Fruit fly (Drosophila melanogaster) whole organism, embryonic: ENCODE results near the gene mst.

ENCODE experiments used
- Atf3 ChIP-seq: fragments of 200-800 bp; sonication (Bioruptor generic); optimal IDR thresholded peaks from 3 replicates; lab custom pipeline; 2016; ENCODE audit warnings: missing biosample characterization, missing genetic modification characterization
- CG1024 ChIP-seq: fragments of 200-800 bp; sonication (Bioruptor generic); IDR thresholded peaks from 2 replicates; pipeline ENCODE4 v1.3.6; 2022; ENCODE audit warnings: missing biosample characterization, missing genetic modification characterization
- CG10366 ChIP-seq: fragments of 200-800 bp; sonication (Bioruptor generic); IDR thresholded peaks from 2 replicates; pipeline ENCODE4 v1.3.6; 2022; ENCODE audit warnings: missing biosample characterization, missing genetic modification characterization
- CG10979 ChIP-seq: fragments of 200-800 bp; sonication (Bioruptor generic); optimal IDR thresholded peaks from 2 replicates; lab custom pipeline; 2018; ENCODE audit warnings: missing biosample characterization, mild to moderate bottlenecking, missing genetic modification characterization, moderate library complexity
- CG11247 ChIP-seq: fragments of 200-800 bp; sonication (Bioruptor generic); IDR thresholded peaks from 2 replicates; pipeline ENCODE4 v1.3.6; 2022; ENCODE audit warnings: missing biosample characterization, missing genetic modification characterization
- CG16815 ChIP-seq: fragments of 200-800 bp; sonication (Bioruptor generic); optimal IDR thresholded peaks from 3 replicates; lab custom pipeline; 2017; ENCODE audit warnings: missing biosample characterization, mild to moderate bottlenecking, missing genetic modification characterization
- CG2116 ChIP-seq: fragments of 200-800 bp; sonication (Bioruptor generic); optimal IDR thresholded peaks from 3 replicates; lab custom pipeline; 2018; ENCODE audit warnings: missing biosample characterization, mild to moderate bottlenecking, missing genetic modification characterization
- CG31388 ChIP-seq: fragments of 200-800 bp; sonication (Bioruptor generic); optimal IDR thresholded peaks from 2 replicates; lab custom pipeline; 2016; ENCODE audit warnings: missing biosample characterization, missing genetic modification characterization
- CG4820 ChIP-seq: fragments of 200-800 bp; sonication (Bioruptor generic); optimal IDR thresholded peaks from 3 replicates; lab custom pipeline; 2016; ENCODE audit warnings: missing biosample characterization, missing genetic modification characterization
- CG6175 ChIP-seq: fragments of 200-800 bp; sonication (Bioruptor generic); IDR thresholded peaks from 3 replicates; pipeline ENCODE4 v1.3.6; 2022; ENCODE audit warnings: missing biosample characterization, missing genetic modification characterization
- CG6854 ChIP-seq: fragments of 200-800 bp; sonication (Bioruptor generic); optimal IDR thresholded peaks from 3 replicates; lab custom pipeline; 2017; ENCODE audit warnings: missing biosample characterization, mild to moderate bottlenecking, missing genetic modification characterization
- CG8281 ChIP-seq: fragments of 200-800 bp; sonication (Bioruptor generic); optimal IDR thresholded peaks from 2 replicates; lab custom pipeline; 2018; ENCODE audit warnings: missing biosample characterization, mild to moderate bottlenecking, missing genetic modification characterization, moderate library complexity
- CG9215 ChIP-seq: fragments of 200-800 bp; sonication (Bioruptor generic); IDR thresholded peaks from 2 replicates; pipeline ENCODE4 v1.3.6; 2022; ENCODE audit warnings: missing biosample characterization, missing genetic modification characterization
- Dad ChIP-seq: fragments of 200-800 bp; sonication (Bioruptor generic); optimal IDR thresholded peaks from 3 replicates; lab custom pipeline; 2016; ENCODE audit warnings: missing biosample characterization, missing genetic modification characterization
- Dip2 ChIP-seq: fragments of 200-800 bp; sonication (Bioruptor generic); IDR thresholded peaks from 2 replicates; pipeline ENCODE4 v1.3.6; 2022; ENCODE audit warnings: missing biosample characterization, missing genetic modification characterization
- Ets97D ChIP-seq: fragments of 200-800 bp; sonication (Bioruptor generic); optimal IDR thresholded peaks from 3 replicates; lab custom pipeline; 2016; ENCODE audit warnings: missing biosample characterization, missing genetic modification characterization
- Fer1 ChIP-seq: fragments of 200-800 bp; sonication (Bioruptor generic); optimal IDR thresholded peaks from 2 replicates; lab custom pipeline; 2017; ENCODE audit warnings: missing biosample characterization, mild to moderate bottlenecking, missing genetic modification characterization
- Hsf ChIP-seq: fragments of 200-800 bp; sonication (Bioruptor generic); optimal IDR thresholded peaks from 3 replicates; lab custom pipeline; 2016; ENCODE audit warnings: missing biosample characterization, missing genetic modification characterization
- Mrtf ChIP-seq: fragments of 200-800 bp; sonication (Bioruptor generic); IDR thresholded peaks from 3 replicates; pipeline ENCODE4 v1.3.6; 2022; ENCODE audit warnings: missing biosample characterization, missing genetic modification characterization
- Nf-YA ChIP-seq: fragments of 200-800 bp; sonication (Bioruptor generic); IDR thresholded peaks from 2 replicates; pipeline ENCODE4 v1.3.6; 2022; ENCODE audit warnings: missing biosample characterization, missing genetic modification characterization
- Sry-β ChIP-seq: fragments of 200-800 bp; sonication (Bioruptor generic); optimal IDR thresholded peaks from 2 replicates; lab custom pipeline; 2018; ENCODE audit warnings: missing biosample characterization, mild to moderate bottlenecking, missing genetic modification characterization, moderate library complexity
- Tbp ChIP-seq: fragments of >200 bp; optimal IDR thresholded peaks from 2 replicates; lab custom pipeline; 2018; ENCODE audit warnings: missing biosample characterization, missing genetic modification characterization
- Xrp1 ChIP-seq: fragments of 200-800 bp; sonication (Bioruptor generic); IDR thresholded peaks from 2 replicates; pipeline ENCODE4 v1.3.6; 2022; ENCODE audit warnings: missing biosample characterization, missing genetic modification characterization
- ab ChIP-seq: fragments of 200-800 bp; sonication (Bioruptor generic); optimal IDR thresholded peaks from 2 replicates; lab custom pipeline; 2016; ENCODE audit warnings: missing biosample characterization, missing genetic modification characterization
- al ChIP-seq: fragments of 200-800 bp; sonication (Bioruptor generic); IDR thresholded peaks from 2 replicates; pipeline ENCODE4 v1.3.6; 2022; ENCODE audit warnings: missing biosample characterization, missing genetic modification characterization
- ato ChIP-seq: fragments of 200-800 bp; sonication (Bioruptor generic); IDR thresholded peaks from 2 replicates; pipeline ENCODE4 v1.3.6; 2022; ENCODE audit warnings: missing biosample characterization, missing genetic modification characterization; ENCODE audit not compliant: partially characterized antibody
- az2 ChIP-seq: fragments of 200-800 bp; sonication (Bioruptor generic); optimal IDR thresholded peaks from 3 replicates; lab custom pipeline; 2016; ENCODE audit warnings: missing biosample characterization, missing genetic modification characterization
- bsh ChIP-seq, 2 experiments: fragments of 200-800 bp; sonication (Bioruptor generic); optimal IDR thresholded peaks; 2 replicates each; lab custom pipeline; 2017 to 2018; ENCODE audit warnings: mild to moderate bottlenecking in 2 of 2, missing biosample characterization in 2 of 2, missing genetic modification characterization in 2 of 2, moderate library complexity in 1 of 2
- cato ChIP-seq: fragments of 200-800 bp; sonication (Bioruptor generic); optimal IDR thresholded peaks from 2 replicates; lab custom pipeline; 2016; ENCODE audit warnings: missing biosample characterization, missing genetic modification characterization, borderline replicate concordance
- croc ChIP-seq: fragments of 200-800 bp; sonication (Bioruptor generic); conservative IDR thresholded peaks from 3 replicates; pipeline ENCODE4 v1.3.6; 2022; ENCODE audit warnings: missing biosample characterization, missing genetic modification characterization
- da ChIP-seq: fragments of 200-800 bp; sonication (Bioruptor generic); optimal IDR thresholded peaks from 2 replicates; lab custom pipeline; 2016; ENCODE audit warnings: missing biosample characterization, missing genetic modification characterization
- dm ChIP-seq: fragments of 200-800 bp; sonication (Bioruptor generic); optimal IDR thresholded peaks from 3 replicates; lab custom pipeline; 2016; ENCODE audit warnings: missing biosample characterization, missing genetic modification characterization
- dmrt99B ChIP-seq: fragments of 200-800 bp; sonication (Bioruptor generic); optimal IDR thresholded peaks from 2 replicates; lab custom pipeline; 2018; ENCODE audit warnings: missing biosample characterization, mild to moderate bottlenecking, missing genetic modification characterization, moderate library complexity
- ems ChIP-seq: fragments of 200-800 bp; sonication (Bioruptor generic); optimal IDR thresholded peaks from 3 replicates; lab custom pipeline; 2016; ENCODE audit warnings: missing biosample characterization, missing genetic modification characterization
- fd102C ChIP-seq: fragments of 200-800 bp; sonication (Bioruptor generic); optimal IDR thresholded peaks from 2 replicates; lab custom pipeline; 2018; ENCODE audit warnings: missing biosample characterization, mild to moderate bottlenecking, missing genetic modification characterization, moderate library complexity
- fru ChIP-seq: fragments of >200 bp; optimal IDR thresholded peaks from 2 replicates; lab custom pipeline; 2017
- fu2 ChIP-seq: fragments of 200-800 bp; sonication (Bioruptor generic); optimal IDR thresholded peaks from 2 replicates; lab custom pipeline; 2016; ENCODE audit warnings: missing biosample characterization, missing genetic modification characterization
- gsb ChIP-seq: fragments of 200-800 bp; sonication (Bioruptor generic); IDR thresholded peaks from 2 replicates; pipeline ENCODE4 v1.3.6; 2022; ENCODE audit warnings: missing biosample characterization, missing genetic modification characterization
- lmd ChIP-seq: fragments of 200-800 bp; sonication (Bioruptor generic); IDR thresholded peaks from 2 replicates; pipeline ENCODE4 v1.3.6; 2022; ENCODE audit warnings: missing biosample characterization, missing genetic modification characterization
- lola ChIP-seq, 3 experiments: fragments of >200 bp in 2 of 3; fragments of 200-800 bp in 1 of 3; sonication (Bioruptor generic) in 1 of 3; optimal IDR thresholded peaks; 2 replicates each; lab custom pipeline; 2017 to 2019; ENCODE audit warnings: missing biosample characterization in 3 of 3, missing genetic modification characterization in 3 of 3, mild to moderate bottlenecking in 1 of 3, moderate library complexity in 1 of 3
- nmo ChIP-seq: fragments of 200-800 bp; sonication (Bioruptor generic); optimal IDR thresholded peaks from 2 replicates; lab custom pipeline; 2018; ENCODE audit warnings: missing biosample characterization, mild to moderate bottlenecking, missing genetic modification characterization, moderate library complexity
- row ChIP-seq: fragments of 200-800 bp; sonication (Bioruptor generic); IDR thresholded peaks from 3 replicates; pipeline ENCODE4 v1.3.6; 2022; ENCODE audit warnings: missing biosample characterization, missing genetic modification characterization
- sc ChIP-seq, 3 experiments: fragments of >200 bp in 2 of 3; fragments of 200-800 bp in 1 of 3; sonication (Bioruptor generic) in 1 of 3; optimal IDR thresholded peaks; 2 replicates in 2 of 3; 3 replicates in 1 of 3; lab custom pipeline; 2017; ENCODE audit warnings: mild to moderate bottlenecking in 1 of 3, missing biosample characterization in 1 of 3, missing genetic modification characterization in 1 of 3, missing genetic modification reagents in 1 of 3
- sd ChIP-seq: fragments of 200-800 bp; sonication (Bioruptor generic); optimal IDR thresholded peaks from 3 replicates; lab custom pipeline; 2018; ENCODE audit warnings: missing biosample characterization, mild to moderate bottlenecking, missing genetic modification characterization, moderate library complexity
- sr ChIP-seq: fragments of 200-800 bp; sonication (Bioruptor generic); IDR thresholded peaks from 3 replicates; pipeline ENCODE4 v1.3.6; 2022; ENCODE audit warnings: missing biosample characterization, missing genetic modification characterization
- stwl ChIP-seq: fragments of 200-800 bp; sonication (Bioruptor generic); optimal IDR thresholded peaks from 3 replicates; lab custom pipeline; 2018; ENCODE audit warnings: missing biosample characterization, mild to moderate bottlenecking, missing genetic modification characterization, moderate library complexity
- tin ChIP-seq: fragments of 200-800 bp; sonication (Bioruptor generic); optimal IDR thresholded peaks from 3 replicates; lab custom pipeline; 2016; ENCODE audit warnings: missing biosample characterization, missing genetic modification characterization
- toy ChIP-seq: fragments of 200-800 bp; sonication (Bioruptor generic); IDR thresholded peaks from 2 replicates; pipeline ENCODE4 v1.3.6; 2022; ENCODE audit warnings: missing biosample characterization, missing genetic modification characterization
- vfl ChIP-seq: fragments of 200-800 bp; sonication (Bioruptor generic); optimal IDR thresholded peaks from 2 replicates; lab custom pipeline; 2016; ENCODE audit warnings: missing biosample characterization, missing genetic modification characterization
- zen2 ChIP-seq: fragments of 200-800 bp; sonication (Bioruptor generic); IDR thresholded peaks from 3 replicates; pipeline ENCODE4 v1.3.6; 2022; ENCODE audit warnings: missing biosample characterization, missing genetic modification characterization; ENCODE audit not compliant: partially characterized antibody

The mst gene

dm6 chrX:21367363-21368072 is 21.3 kb upstream of the mst start (continued):
- TF ChIP-seq sc (optimal IDR thresholded peaks at IDR 0.05; lab: Kevin White, UChicago) (no peak), sc (GFP tag; optimal IDR thresholded peaks at IDR 0.05; lab: Kevin White, UChicago) (peak; percentile 95), CG1024 (GFP tag; lab: Robert Waterston, UW) (peak; percentile 80), dmrt99B (tag; lab: Kevin White, UChicago) (peak; percentile 99), da (peak; percentile 81), Fer1 (GFP tag; lab: Kevin White, UChicago) (peak; percentile 98), zen2 (GFP tag; lab: Robert Waterston, UW) (no peak), Hsf (GFP tag; lab: Kevin White, UChicago) (peak; percentile 98), croc (GFP tag; lab: Robert Waterston, UW) (peak; percentile 96), cato (peak; percentile 97), nmo (peak; percentile 99), CG8281 (tag; lab: Kevin White, UChicago) (peak; percentile 91), stwl (tag; lab: Kevin White, UChicago) (peak; percentile 4), fu2 (GFP tag; lab: Kevin White, UChicago) (peak; percentile 96), vfl (GFP tag; lab: Kevin White, UChicago) (peak; percentile 97), CG11247 (GFP tag; lab: Robert Waterston, UW) (peak; percentile 94), gsb (GFP tag; lab: Robert Waterston, UW) (peak; percentile 94), CG6175 (GFP tag; lab: Robert Waterston, UW) (peak; percentile 90), lmd (peak; percentile 98), CG4820 (GFP tag; lab: Kevin White, UChicago) (peak; percentile 96), row (GFP tag; lab: Robert Waterston, UW) (peak; percentile 97), Mrtf (GFP tag; lab: Robert Waterston, UW) (peak; percentile 96), ato (GFP tag; lab: Robert Waterston, UW) (no peak), Tbp (GFP tag; lab: Kevin White, UChicago) (no peak), sr (GFP tag; lab: Robert Waterston, UW) (peak; percentile 72), CG2116 (peak; percentile 85), CG16815 (peak; percentile 96), CG6854 (GFP tag; lab: Kevin White, UChicago) (peak; percentile 96), CG10366 (peak; percentile 95), ab (GFP tag; lab: Kevin White, UChicago) (peak; percentile 71), az2 (peak; percentile 98), dm (GFP tag; lab: Kevin White, UChicago) (peak; percentile 87), CG9215 (GFP tag; lab: Robert Waterston, UW) (peak; percentile 96), ems (peak; percentile 97), Nf-YA (GFP tag; lab: Robert Waterston, UW) (peak; percentile 94), fru (lab: Kevin White, UChicago) (no peak), sd (peak; percentile 90), CG10979 (tag; lab: Kevin White, UChicago) (peak; percentile 97), fd102C (GFP tag; lab: Kevin White, UChicago) (peak; percentile 43), Ets97D (GFP tag; lab: Kevin White, UChicago) (peak; percentile 87), CG31388 (GFP tag; lab: Kevin White, UChicago) (peak; percentile 87), Dip2 (GFP tag; lab: Robert Waterston, UW) (peak; percentile 71), Sry-β (GFP tag; lab: Kevin White, UChicago) (peak; percentile 62), lola (GFP tag; optimal IDR thresholded peaks at IDR 0.05; lab: Kevin White, UChicago) (peak in 1 of 3 experiments; percentile 95), bsh (GFP tag; optimal IDR thresholded peaks at IDR 0.05; lab: Kevin White, UChicago) (peak; percentile 97), toy (GFP tag; lab: Robert Waterston, UW) (peak; percentile 90), tin (peak; percentile 98), Xrp1 (GFP tag; lab: Robert Waterston, UW) (peak; percentile 96), Dad (GFP tag; lab: Kevin White, UChicago) (peak; percentile 93), Atf3 (GFP tag; lab: Kevin White, UChicago) (peak; percentile 91), al (peak; percentile 96)
